Fruit fly (Drosophila melanogaster): ENCODE measurements around the gene SkpA.

dm6 chrX:617477-617795, 38.5 kb upstream of the SkpA start:
- TF ChIP-seq psq (optimal IDR thresholded peaks at IDR 0.05) (no peak), usp (GFP tag; optimal IDR thresholded peaks at IDR 0.05) (no peak), Dll (optimal IDR thresholded peaks at IDR 0.05) (no peak), CG8478 (optimal IDR thresholded peaks at IDR 0.05) (no peak), pan (optimal IDR thresholded peaks at IDR 0.05) (no peak), EcR (GFP tag; optimal IDR thresholded peaks at IDR 0.05) (no peak)
